Worm (Caenorhabditis elegans): Measurements from ENCODE around the gene srz-79.

DNA sequence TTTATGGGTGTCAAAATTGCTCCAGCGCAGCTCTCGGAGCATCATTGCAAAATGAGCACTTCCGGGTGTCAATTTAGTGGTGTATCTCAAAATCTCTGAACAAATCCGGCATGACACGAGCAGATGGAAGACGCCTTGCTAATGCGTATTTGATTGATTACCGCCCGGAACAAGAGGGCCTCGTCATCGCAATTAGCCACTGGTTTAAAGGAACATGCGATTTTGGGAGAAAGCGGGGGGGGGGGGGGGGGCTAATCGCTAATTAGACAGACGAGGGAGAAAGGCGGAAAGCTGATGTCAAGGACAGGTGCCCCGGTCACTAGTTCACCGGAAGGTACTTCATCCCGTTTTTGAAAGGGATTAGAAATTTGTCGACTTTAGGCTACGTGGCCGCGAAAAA, 28.3 kb downstream of the srz-79 start:
- TF ChIP-seq unc-62 (GFP tag; optimal IDR thresholded peaks at IDR 0.05) (no peak), nfya-1 (tag; optimal IDR thresholded peaks at IDR 0.05; ENCODE audit: borderline replicate concordance, insufficient read depth) (no peak), egl-44 (GFP tag; IDR thresholded peaks at IDR 0.05) (no peak), madf-6 (GFP tag; IDR thresholded peaks at IDR 0.05) (no peak), nhr-80 (tag; optimal IDR thresholded peaks at IDR 0.05) (no peak), ama-1 (optimal IDR thresholded peaks at IDR 0.05) (no peak), ama-1 (GFP tag; optimal IDR thresholded peaks at IDR 0.05) (no peak), nhr-179 (tag; optimal IDR thresholded peaks at IDR 0.05) (no peak), pha-4 (tag; optimal IDR thresholded peaks at IDR 0.05) (no peak)

Data from whole organism, young adult.